Worm (Caenorhabditis elegans) whole organism, midembryonic: Measurements from ENCODE around the gene nlp-76.

Source experiments
- T22C8.4 ChIP-seq: fragments of 200-800 bp; sonication (Bioruptor generic); IDR thresholded peaks from 2 replicates; pipeline ENCODE4 v1.3.6; 2022; ENCODE audit warnings: missing genetic modification characterization, missing compliant biosample characterization
- cog-1 ChIP-seq: sonication (generic microtip); optimal IDR thresholded peaks from 2 replicates; lab custom pipeline; 2016; ENCODE audit warnings: missing genetic modification characterization, missing compliant biosample characterization
- flt-1 ChIP-seq: fragments of 200-800 bp; sonication (Bioruptor generic); IDR thresholded peaks from 2 replicates; pipeline ENCODE4 v1.3.6; 2022; ENCODE audit warnings: missing genetic modification characterization, missing compliant biosample characterization
- klf-2 ChIP-seq: fragments of 200-800 bp; sonication (Bioruptor generic); conservative IDR thresholded peaks from 2 replicates; pipeline ENCODE4 v1.3.6; 2022; ENCODE audit warnings: missing genetic modification reagents, missing genetic modification characterization, missing compliant biosample characterization
- med-1 ChIP-seq: sonication (generic microtip); optimal IDR thresholded peaks from 2 replicates; lab custom pipeline; 2017; ENCODE audit warnings: missing genetic modification characterization, mild to moderate bottlenecking, missing compliant biosample characterization, antibody characterized with exemption, missing genetic modification reagents; ENCODE audit not compliant: insufficient read depth
- ref-1 ChIP-seq: fragments of 200-800 bp; sonication (Bioruptor generic); conservative IDR thresholded peaks from 2 replicates; pipeline ENCODE4 v1.3.6; 2022; ENCODE audit warnings: missing genetic modification reagents, missing genetic modification characterization, missing compliant biosample characterization
- tab-1 ChIP-seq: fragments of 200-800 bp; sonication (Bioruptor generic); IDR thresholded peaks from 2 replicates; pipeline ENCODE4 v1.3.6; 2022; ENCODE audit warnings: missing genetic modification characterization, missing compliant biosample characterization
- ztf-23 ChIP-seq: fragments of 200-800 bp; sonication (Bioruptor generic); IDR thresholded peaks from 2 replicates; pipeline ENCODE4 v1.3.6; 2022; ENCODE audit warnings: missing genetic modification reagents, missing genetic modification characterization, missing compliant biosample characterization
- ztf-29 ChIP-seq: fragments of 200-800 bp; sonication (Bioruptor generic); IDR thresholded peaks from 2 replicates; pipeline ENCODE4 v1.3.6; 2022; ENCODE audit warnings: missing genetic modification reagents, missing genetic modification characterization, missing compliant biosample characterization

Gene nlp-76

DNA sequence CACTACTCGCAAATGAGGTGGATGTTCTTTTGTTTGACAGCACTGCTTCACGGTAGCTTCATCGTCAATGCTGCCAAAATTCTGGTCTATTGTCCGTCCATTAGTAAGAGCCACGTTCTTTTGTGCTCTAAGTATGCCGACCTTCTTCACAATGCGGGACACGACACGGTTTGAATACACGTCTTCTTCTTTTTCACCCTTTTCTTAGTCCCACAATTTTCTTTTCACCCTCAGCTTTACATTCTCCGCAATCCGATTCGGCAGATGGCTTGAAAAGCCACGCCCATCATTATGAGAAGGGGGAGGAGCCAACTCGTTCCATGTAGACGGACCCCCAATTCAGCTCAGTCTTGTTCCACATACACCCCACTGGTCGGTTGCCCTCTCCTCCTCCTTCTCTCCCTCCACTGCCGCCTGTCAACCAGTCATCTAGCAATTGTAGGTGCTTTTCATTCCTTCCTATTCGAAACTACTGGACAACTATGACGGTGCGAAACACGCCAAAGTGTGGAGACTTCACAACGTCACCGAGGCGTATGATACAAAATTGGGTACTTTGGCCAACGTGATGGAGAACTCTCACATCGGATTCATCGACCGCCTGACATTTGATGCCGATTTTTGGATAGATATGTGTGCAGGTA, 28.2 kb upstream of the nlp-76 start:
- TF ChIP-seq med-1 (peak; percentile 8), ref-1 (GFP tag; lab: Robert Waterston, UW) (no peak), tab-1 (GFP tag; lab: Robert Waterston, UW) (peak; percentile 69; the same call in 1 of the 2 replicates), ztf-23 (0 out of 2 replicates have a peak, but pooled peaks have one; percentile 24), flt-1 (GFP tag; lab: Robert Waterston, UW) (peak; percentile 76)

ce11 chrX:12691306-12691705, 27.6 kb upstream of the nlp-76 start, which contains the start of gene ugt-50:
Gene ugt-50 (plus strand): TSS chrX:12691573.
- TF ChIP-seq klf-2 (GFP tag; lab: Robert Waterston, UW) (no peak), T22C8.4 (GFP tag; lab: Robert Waterston, UW) (no peak), cog-1 (tag; lab: Kevin White, UChicago) (no peak), ztf-29 (GFP tag; lab: Robert Waterston, UW) (no peak), med-1 (no peak), tab-1 (GFP tag; lab: Robert Waterston, UW) (no peak), flt-1 (GFP tag; lab: Robert Waterston, UW) (no peak), ref-1 (GFP tag; lab: Robert Waterston, UW) (no peak), ztf-23 (no peak)

DNA sequence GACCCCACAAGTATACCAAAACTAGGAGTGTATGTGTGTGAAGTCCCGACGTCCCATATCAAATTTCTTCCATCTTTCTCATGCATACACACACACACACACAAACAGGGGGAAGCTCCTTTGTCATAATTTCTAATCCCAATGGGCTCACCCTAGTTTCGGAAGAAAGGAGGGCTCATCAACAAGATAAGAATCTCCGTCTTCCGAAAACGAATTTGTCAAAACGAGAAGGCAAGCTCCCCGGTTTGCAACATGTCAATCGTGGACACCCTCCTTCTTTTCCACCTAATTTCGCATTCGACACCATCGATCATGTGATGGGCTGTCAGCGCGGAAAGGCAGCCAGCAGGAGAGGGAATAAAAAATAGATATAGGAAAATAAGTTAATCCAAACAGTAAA, 26.6 kb upstream of the nlp-76 start:
- TF ChIP-seq cog-1 (tag; lab: Kevin White, UChicago) (no peak), tab-1 (GFP tag; lab: Robert Waterston, UW) (no peak), flt-1 (GFP tag; lab: Robert Waterston, UW) (no peak), ztf-23 (no peak), ztf-29 (GFP tag; lab: Robert Waterston, UW) (no peak), med-1 (no peak), klf-2 (GFP tag; lab: Robert Waterston, UW) (no peak), T22C8.4 (GFP tag; lab: Robert Waterston, UW) (no peak), ref-1 (GFP tag; lab: Robert Waterston, UW) (no peak)

DNA sequence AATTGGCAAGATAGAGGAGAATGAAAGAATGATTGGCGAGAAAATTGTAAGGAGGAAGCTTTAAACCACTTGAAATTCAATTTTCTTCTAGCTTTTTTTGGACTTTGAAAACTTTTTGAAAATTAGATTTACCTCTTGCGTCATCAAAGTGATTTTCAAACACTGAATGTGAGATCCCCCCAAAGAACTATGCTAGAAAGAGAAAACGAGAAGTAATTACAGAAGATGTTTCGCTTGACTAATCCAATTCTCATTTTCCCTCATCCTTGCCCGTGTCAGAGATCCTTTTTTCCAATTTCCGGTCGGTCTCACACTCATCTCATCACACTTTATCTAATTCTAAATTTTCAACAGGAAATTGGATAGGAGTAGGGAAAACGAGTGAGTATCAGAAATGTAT, 26.2 kb upstream of the nlp-76 start:
- TF ChIP-seq cog-1 (tag; lab: Kevin White, UChicago) (no peak), ztf-29 (GFP tag; lab: Robert Waterston, UW) (no peak), klf-2 (GFP tag; lab: Robert Waterston, UW) (no peak), ref-1 (GFP tag; lab: Robert Waterston, UW) (no peak), med-1 (no peak), T22C8.4 (GFP tag; lab: Robert Waterston, UW) (no peak), tab-1 (GFP tag; lab: Robert Waterston, UW) (no peak), ztf-23 (no peak), flt-1 (GFP tag; lab: Robert Waterston, UW) (no peak)

- TF ChIP-seq T22C8.4 (GFP tag; lab: Robert Waterston, UW) (no peak), klf-2 (GFP tag; lab: Robert Waterston, UW) (no peak), tab-1 (GFP tag; lab: Robert Waterston, UW) (no peak), ztf-23 (no peak), flt-1 (GFP tag; lab: Robert Waterston, UW) (no peak), cog-1 (tag; lab: Kevin White, UChicago) (no peak), med-1 (no peak), ztf-29 (GFP tag; lab: Robert Waterston, UW) (no peak), ref-1 (GFP tag; lab: Robert Waterston, UW) (no peak)
Measured at ce11 chrX:12688632-12689031, 24.9 kb upstream of the nlp-76 start.

- TF ChIP-seq med-1 = no peak
- no peak for TF ChIP-seq ztf-29 (GFP tag; lab: Robert Waterston, UW)
- TF ChIP-seq tab-1 (GFP tag; lab: Robert Waterston, UW) = no peak
- TF ChIP-seq ref-1 (GFP tag; lab: Robert Waterston, UW) = no peak
- no peak for TF ChIP-seq flt-1 (GFP tag; lab: Robert Waterston, UW)
- TF ChIP-seq klf-2 (GFP tag; lab: Robert Waterston, UW) = no peak
- no peak for TF ChIP-seq cog-1 (tag; lab: Kevin White, UChicago)
Measured at ce11 chrX:12687482-12687881, 23.8 kb upstream of the nlp-76 start.

- TF ChIP-seq med-1 (no peak), ztf-23 (no peak), flt-1 (GFP tag; lab: Robert Waterston, UW) (no peak), tab-1 (GFP tag; lab: Robert Waterston, UW) (no peak), cog-1 (tag; lab: Kevin White, UChicago) (no peak), ref-1 (GFP tag; lab: Robert Waterston, UW) (no peak), T22C8.4 (GFP tag; lab: Robert Waterston, UW) (no peak), ztf-29 (GFP tag; lab: Robert Waterston, UW) (no peak), klf-2 (GFP tag; lab: Robert Waterston, UW) (no peak)
Measured at ce11 chrX:12679603-12680002, 15.9 kb upstream of the nlp-76 start.

DNA sequence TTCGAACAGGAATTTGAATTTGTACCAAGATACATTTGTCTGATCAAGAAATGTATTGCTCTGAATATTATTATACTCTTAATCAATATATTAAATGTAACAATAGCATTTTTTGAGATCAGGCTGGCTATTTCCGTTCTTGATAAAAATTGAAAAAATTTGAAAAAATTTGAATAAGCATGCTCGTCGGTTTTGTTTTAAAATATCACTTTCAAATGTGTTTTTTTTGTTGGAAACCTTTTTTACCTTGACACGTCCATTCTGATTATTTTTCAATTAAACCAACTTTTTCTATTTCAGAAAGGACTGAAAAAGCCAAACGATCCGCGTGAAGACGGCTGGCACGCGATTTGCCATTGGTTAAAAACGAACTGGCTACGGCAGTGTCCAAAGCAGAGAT, 14.8 kb upstream of the nlp-76 start, which contains the start of gene adt-1:
Gene adt-1 (plus strand): TSS at position 301 of the 400 bp plus-strand sequence.
- no peak for TF ChIP-seq med-1

- no peak for TF ChIP-seq ztf-29 (GFP tag; lab: Robert Waterston, UW)
- no peak for TF ChIP-seq ref-1 (GFP tag; lab: Robert Waterston, UW)
- TF ChIP-seq med-1 = no peak
- TF ChIP-seq klf-2 (GFP tag; lab: Robert Waterston, UW) = no peak
- TF ChIP-seq cog-1 (tag; lab: Kevin White, UChicago) = no peak
- no peak for TF ChIP-seq flt-1 (GFP tag; lab: Robert Waterston, UW)
- no peak for TF ChIP-seq tab-1 (GFP tag; lab: Robert Waterston, UW)
- no peak for TF ChIP-seq ztf-23
- no peak for TF ChIP-seq T22C8.4 (GFP tag; lab: Robert Waterston, UW)
Measured at ce11 chrX:12677113-12677512, 13.4 kb upstream of the nlp-76 start.
